Worm (Caenorhabditis elegans) whole organism, L2 larva: Measurements from ENCODE around the gene dsc-1.
A peak's percentile ranks its signal among the peaks of the same experiment; 100 is the strongest.

Source experiments
- C34F6.9 ChIP-seq: fragments of 150-350 bp; optimal IDR thresholded peaks from 2 replicates; lab custom pipeline; 2014; ENCODE audit warnings: missing biosample characterization, missing genetic modification characterization
- F13H6.1 ChIP-seq: sonication (generic microtip); optimal IDR thresholded peaks from 2 replicates; lab custom pipeline; 2016; ENCODE audit warnings: missing genetic modification characterization, missing compliant biosample characterization
- R02D3.7 ChIP-seq: fragments of 150-350 bp; optimal IDR thresholded peaks from 2 replicates; lab custom pipeline; 2014; ENCODE audit warnings: missing biosample characterization, missing genetic modification characterization
- ZK546.5 ChIP-seq: sonication (generic microtip); optimal IDR thresholded peaks from 2 replicates; lab custom pipeline; 2017; ENCODE audit warnings: missing biosample characterization, missing genetic modification characterization
- alr-1 ChIP-seq: fragments of 150-350 bp; optimal IDR thresholded peaks from 2 replicates; lab custom pipeline; 2014; ENCODE audit warnings: missing biosample characterization, missing genetic modification characterization
- ama-1 ChIP-seq: fragments of 150-350 bp; optimal IDR thresholded peaks from 2 replicates; lab custom pipeline; 2018; ENCODE audit warnings: inconsistent platforms
- blmp-1 ChIP-seq: sonication (generic microtip); optimal IDR thresholded peaks from 2 replicates; lab custom pipeline; 2017; ENCODE audit warnings: missing genetic modification characterization, mild to moderate bottlenecking, missing compliant biosample characterization, antibody characterized with exemption, moderate library complexity; ENCODE audit not compliant: insufficient read depth
- ceh-16 ChIP-seq: fragments of 150-350 bp; optimal IDR thresholded peaks from 2 replicates; lab custom pipeline; 2014; ENCODE audit warnings: missing biosample characterization, missing genetic modification characterization
- ceh-82 ChIP-seq: fragments of 150-350 bp; optimal IDR thresholded peaks from 2 replicates; lab custom pipeline; 2014; ENCODE audit warnings: missing biosample characterization, missing genetic modification characterization
- dmd-4 ChIP-seq: sonication (generic microtip); optimal IDR thresholded peaks from 2 replicates; lab custom pipeline; 2017; ENCODE audit warnings: missing biosample characterization, missing genetic modification characterization
- egl-27 ChIP-seq: sonication (generic microtip); optimal IDR thresholded peaks from 3 replicates; lab custom pipeline; 2017; ENCODE audit warnings: missing biosample characterization, missing genetic modification reagents, missing genetic modification characterization
- elt-1 ChIP-seq: fragments of 150-350 bp; optimal IDR thresholded peaks from 2 replicates; lab custom pipeline; 2014; ENCODE audit warnings: missing biosample characterization, missing genetic modification characterization
- elt-3 ChIP-seq: sonication (generic microtip); optimal IDR thresholded peaks from 2 replicates; lab custom pipeline; 2017; ENCODE audit warnings: missing biosample characterization, missing genetic modification characterization
- fos-1 ChIP-seq: fragments of 150-350 bp; optimal IDR thresholded peaks from 2 replicates; lab custom pipeline; 2014; ENCODE audit warnings: missing biosample characterization, missing genetic modification characterization
- gmeb-1 ChIP-seq: fragments of 150-350 bp; optimal IDR thresholded peaks from 2 replicates; lab custom pipeline; 2014; ENCODE audit warnings: missing biosample characterization, missing genetic modification characterization
- lin-11 ChIP-seq: fragments of 150-350 bp; sonication (generic microtip); optimal IDR thresholded peaks from 2 replicates; lab custom pipeline; 2014; ENCODE audit warnings: missing biosample characterization, missing genetic modification characterization, inconsistent platforms, mixed read lengths
- lin-13 ChIP-seq: fragments of 150-350 bp; optimal IDR thresholded peaks from 2 replicates; lab custom pipeline; 2014; ENCODE audit warnings: missing biosample characterization, missing genetic modification reagents, missing genetic modification characterization
- lin-39 ChIP-seq: fragments of 150-350 bp; optimal IDR thresholded peaks from 2 replicates; lab custom pipeline; 2014; ENCODE audit warnings: missing biosample characterization, missing genetic modification reagents, missing genetic modification characterization
- lsy-2 ChIP-seq, 2 experiments: fragments of 150-350 bp in 1 of 2; sonication (generic microtip) in 1 of 2; optimal IDR thresholded peaks; 2 replicates each; lab custom pipeline; 2014 to 2017; ENCODE audit warnings: missing biosample characterization in 2 of 2, missing genetic modification characterization in 2 of 2
- mab-5 ChIP-seq: fragments of 150-350 bp; optimal IDR thresholded peaks from 2 replicates; lab custom pipeline; 2014; ENCODE audit warnings: missing biosample characterization, missing genetic modification characterization
- nhr-10 ChIP-seq: sonication (generic microtip); optimal IDR thresholded peaks from 2 replicates; lab custom pipeline; 2017; ENCODE audit warnings: missing biosample characterization, missing genetic modification characterization
- nhr-12 ChIP-seq: fragments of 150-350 bp; optimal IDR thresholded peaks from 2 replicates; lab custom pipeline; 2014; ENCODE audit warnings: missing biosample characterization, missing genetic modification characterization
- nhr-129 ChIP-seq: fragments of 150-350 bp; optimal IDR thresholded peaks from 2 replicates; lab custom pipeline; 2014; ENCODE audit warnings: missing biosample characterization, missing genetic modification characterization
- nhr-21 ChIP-seq: fragments of 150-350 bp; optimal IDR thresholded peaks from 2 replicates; lab custom pipeline; 2014; ENCODE audit warnings: missing biosample characterization, missing genetic modification characterization
- nhr-23 ChIP-seq: fragments of 150-350 bp; optimal IDR thresholded peaks from 2 replicates; lab custom pipeline; 2014; ENCODE audit warnings: missing biosample characterization, missing genetic modification reagents, missing genetic modification characterization
- nhr-237 ChIP-seq: fragments of 150-350 bp; optimal IDR thresholded peaks from 2 replicates; lab custom pipeline; 2014; ENCODE audit warnings: missing biosample characterization, missing genetic modification characterization
- nhr-25 ChIP-seq: fragments of 150-350 bp; sonication (generic microtip); optimal IDR thresholded peaks from 3 replicates; lab custom pipeline; 2014; ENCODE audit warnings: missing biosample characterization, missing genetic modification characterization
- peb-1 ChIP-seq: fragments of 150-350 bp; optimal IDR thresholded peaks from 2 replicates; lab custom pipeline; 2014; ENCODE audit warnings: missing biosample characterization, missing genetic modification characterization
- sem-4 ChIP-seq: fragments of 150-350 bp; optimal IDR thresholded peaks from 2 replicates; lab custom pipeline; 2014; ENCODE audit warnings: missing biosample characterization, missing genetic modification reagents, missing genetic modification characterization
- skn-1 ChIP-seq: sonication (generic microtip); optimal IDR thresholded peaks from 2 replicates; lab custom pipeline; 2017; ENCODE audit warnings: missing biosample characterization, missing genetic modification characterization
- sma-3 ChIP-seq: sonication (generic microtip); optimal IDR thresholded peaks from 2 replicates; lab custom pipeline; 2016; ENCODE audit warnings: missing genetic modification reagents, missing genetic modification characterization, missing compliant biosample characterization
- sma-9 ChIP-seq, 2 experiments: fragments of 150-350 bp in 1 of 2; sonication (generic microtip) in 1 of 2; optimal IDR thresholded peaks; 2 replicates each; lab custom pipeline; 2014 to 2016; ENCODE audit warnings: missing genetic modification characterization in 2 of 2, mild to moderate bottlenecking in 1 of 2, missing biosample characterization in 1 of 2, missing compliant biosample characterization in 1 of 2, missing genetic modification reagents in 1 of 2, moderate library complexity in 1 of 2
- snpc-4 ChIP-seq: fragments of 150-350 bp; optimal IDR thresholded peaks from 2 replicates; lab custom pipeline; 2014; ENCODE audit warnings: missing biosample characterization, missing genetic modification characterization
- unc-39 ChIP-seq: fragments of 150-350 bp; optimal IDR thresholded peaks from 2 replicates; lab custom pipeline; 2014; ENCODE audit warnings: missing biosample characterization, missing genetic modification characterization
- unc-55 ChIP-seq: fragments of 150-350 bp; sonication (generic microtip); optimal IDR thresholded peaks from 3 replicates; lab custom pipeline; 2014; ENCODE audit warnings: missing biosample characterization, missing genetic modification reagents, missing genetic modification characterization
- unc-62 ChIP-seq: fragments of 150-350 bp; optimal IDR thresholded peaks from 2 replicates; lab custom pipeline; 2014; ENCODE audit warnings: missing biosample characterization, missing genetic modification reagents, missing genetic modification characterization
- zag-1 ChIP-seq: fragments of 150-350 bp; optimal IDR thresholded peaks from 2 replicates; lab custom pipeline; 2014; ENCODE audit warnings: missing biosample characterization, missing genetic modification characterization
- ztf-1 ChIP-seq: fragments of 200-800 bp; sonication (Bioruptor generic); conservative IDR thresholded peaks from 2 replicates; pipeline ENCODE4 v1.3.6; 2022; ENCODE audit warnings: missing genetic modification characterization, missing compliant biosample characterization
- ztf-11 ChIP-seq: sonication (generic microtip); optimal IDR thresholded peaks from 2 replicates; lab custom pipeline; 2017; ENCODE audit warnings: missing biosample characterization, missing genetic modification characterization

Gene dsc-1

DNA sequence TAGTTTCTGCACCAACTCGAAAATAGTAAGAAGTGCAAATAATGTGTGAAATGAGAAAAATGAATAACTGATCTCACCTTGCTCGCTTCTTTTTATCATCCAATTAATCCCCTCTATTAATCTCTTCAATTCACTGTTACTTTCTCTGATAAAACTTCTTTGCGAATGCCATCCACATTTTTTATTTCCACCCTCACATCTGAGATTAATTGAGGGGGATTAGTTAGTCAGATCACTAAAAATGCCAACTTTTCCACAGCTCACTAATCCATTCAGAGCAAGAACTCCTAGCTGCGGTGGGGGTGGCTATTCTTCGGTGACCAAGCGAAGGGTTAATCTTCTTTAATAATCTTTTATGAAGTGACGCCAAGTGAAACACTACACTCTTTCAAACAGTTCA is at the start of gene dsc-1:
Gene dsc-1 (minus strand): TSS at position 46 of the 400 bp plus-strand sequence.
- TF ChIP-seq nhr-21 (tag; lab: Kevin White, UChicago) (no peak), nhr-12 (no peak), nhr-10 (tag; lab: Kevin White, UChicago) (no peak), peb-1 (tag; lab: Kevin White, UChicago) (no peak), sma-9 (GFP tag; optimal IDR thresholded peaks at IDR 0.05; lab: Kevin White, UChicago) (no peak), sma-9 (tag; optimal IDR thresholded peaks at IDR 0.05; lab: Kevin White, UChicago) (no peak), F13H6.1 (tag; lab: Kevin White, UChicago) (no peak), ceh-16 (no peak), ztf-11 (no peak), ama-1 (lab: Kevin White, UChicago) (no peak), C34F6.9 (tag; lab: Kevin White, UChicago) (no peak), gmeb-1 (no peak), unc-39 (tag; lab: Kevin White, UChicago) (no peak), unc-55 (GFP tag; lab: Kevin White, UChicago) (no peak)

DNA sequence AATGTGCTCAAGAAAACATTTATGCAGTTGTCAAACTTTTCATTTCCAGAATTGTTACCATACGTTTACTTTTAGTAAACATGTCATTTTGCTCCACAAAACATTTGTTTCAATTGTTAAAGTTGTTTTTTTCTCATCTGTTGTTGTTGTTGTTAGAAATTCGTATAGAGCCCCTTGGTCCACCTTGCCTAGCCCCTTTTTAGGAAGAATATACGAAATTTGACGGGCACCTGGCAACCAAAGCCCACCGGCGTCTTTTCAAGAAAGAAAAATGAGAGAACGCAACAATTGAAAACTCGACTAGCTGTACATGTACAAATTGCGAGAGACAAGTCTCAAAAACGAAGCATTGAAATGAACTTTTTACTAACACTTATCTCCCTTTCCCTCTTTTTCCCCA is 49.8 kb upstream of the dsc-1 start, which contains the start of gene F09B12.5:
Gene F09B12.5 (plus strand): TSS at position 301 of the 400 bp plus-strand sequence.
- TF ChIP-seq lsy-2 (tag; optimal IDR thresholded peaks at IDR 0.05; lab: Kevin White, UChicago) (no peak), C34F6.9 (tag; lab: Kevin White, UChicago) (no peak), lin-11 (tag; lab: Kevin White, UChicago) (no peak), egl-27 (tag; lab: Kevin White, UChicago) (no peak), skn-1 (tag; lab: Kevin White, UChicago) (no peak)
- TF ChIP-seq, all 48 proteins: peak for 0

DNA sequence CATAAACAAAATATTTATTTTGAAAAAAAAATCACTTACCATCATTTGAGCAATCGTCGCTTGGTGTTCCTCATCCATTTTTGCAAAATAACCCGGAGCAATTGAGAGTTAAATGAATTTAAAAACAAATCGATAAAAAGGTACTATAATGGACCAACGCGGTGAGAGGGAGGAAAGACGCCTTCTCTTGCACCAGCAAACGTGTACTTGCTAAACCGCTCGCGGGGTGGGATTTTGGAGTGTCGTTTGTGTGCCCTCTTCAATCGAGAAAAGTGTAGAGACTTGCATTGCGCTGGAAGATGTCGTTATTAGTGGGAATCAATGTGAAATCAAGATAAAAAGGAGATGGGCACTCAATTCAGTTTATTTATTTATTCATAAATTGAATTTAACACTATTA is 49.2 kb upstream of the dsc-1 start, which contains the start of gene H40L08.1:
Gene H40L08.1 (minus strand): TSS at position 292 of the 400 bp plus-strand sequence.
- TF ChIP-seq fos-1 (peak; percentile 2), elt-1 (tag; lab: Kevin White, UChicago) (no peak), mab-5 (tag; lab: Kevin White, UChicago) (no peak), ztf-1 (GFP tag; lab: Robert Waterston, UW) (no peak), lin-13 (GFP tag; lab: Kevin White, UChicago) (peak; percentile 7), unc-55 (GFP tag; lab: Kevin White, UChicago) (peak; percentile 34), nhr-10 (tag; lab: Kevin White, UChicago) (no peak), snpc-4 (no peak), nhr-129 (peak; percentile 9), C34F6.9 (tag; lab: Kevin White, UChicago) (peak; percentile 31), nhr-21 (tag; lab: Kevin White, UChicago) (no peak), zag-1 (tag; lab: Kevin White, UChicago) (no peak), nhr-12 (no peak), sma-3 (GFP tag; lab: Kevin White, UChicago) (no peak), sma-9 (GFP tag; optimal IDR thresholded peaks at IDR 0.05; lab: Kevin White, UChicago) (peak; percentile 1), sma-9 (tag; optimal IDR thresholded peaks at IDR 0.05; lab: Kevin White, UChicago) (no peak)
- TF ChIP-seq, all 48 proteins: peak for 6

DNA sequence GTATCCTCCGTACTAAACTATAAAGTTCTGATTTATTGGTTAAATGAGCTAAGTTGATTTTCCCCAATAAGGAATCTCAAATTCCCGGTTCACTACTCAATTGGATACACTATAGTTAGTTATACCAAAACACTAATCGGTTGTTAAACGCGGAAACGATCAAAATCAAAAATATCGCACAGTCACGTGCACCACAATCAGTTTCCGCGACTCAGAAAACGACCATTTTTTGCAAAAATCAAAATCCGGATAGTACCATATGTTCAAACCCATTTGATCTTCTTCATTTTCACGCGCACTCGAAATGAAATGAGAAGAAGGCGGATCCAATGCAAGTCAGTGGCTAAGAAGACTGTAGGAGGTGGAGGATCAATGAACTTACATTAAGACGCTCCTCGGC is 46.9 kb upstream of the dsc-1 start:
- TF ChIP-seq nhr-129 = peak; percentile 13
- no peak for TF ChIP-seq fos-1
- TF ChIP-seq nhr-21 (tag; lab: Kevin White, UChicago) = peak; percentile 21
- no peak for TF ChIP-seq nhr-12
- no peak for TF ChIP-seq dmd-4
- TF ChIP-seq mab-5 (tag; lab: Kevin White, UChicago) = no peak
- peak; percentile 55 for TF ChIP-seq sma-9 (GFP tag; optimal IDR thresholded peaks at IDR 0.05; lab: Kevin White, UChicago)
- TF ChIP-seq sma-9 (tag; optimal IDR thresholded peaks at IDR 0.05; lab: Kevin White, UChicago) = no peak

DNA sequence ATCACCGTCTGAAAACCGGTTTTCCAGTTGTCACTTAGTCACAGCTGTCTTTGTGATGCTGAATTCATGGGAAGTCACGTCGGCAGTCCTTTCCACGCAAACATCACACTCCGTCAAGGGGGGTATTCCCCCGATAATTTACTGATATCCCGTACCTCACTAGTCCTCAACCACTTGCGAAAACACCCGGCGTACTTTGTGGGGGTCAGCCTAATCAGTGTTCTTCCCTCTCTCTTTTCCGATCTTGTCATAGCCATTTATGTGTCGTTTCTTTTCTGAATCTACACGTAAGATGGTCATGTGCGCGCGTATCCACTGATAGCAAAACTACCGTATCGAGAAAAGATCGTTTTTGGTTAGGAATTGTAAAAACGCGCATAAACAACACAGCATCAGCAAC is 44.8 kb upstream of the dsc-1 start:
- TF ChIP-seq sma-9 (GFP tag; optimal IDR thresholded peaks at IDR 0.05; lab: Kevin White, UChicago) (peak; percentile 84), sma-9 (tag; optimal IDR thresholded peaks at IDR 0.05; lab: Kevin White, UChicago) (no peak), nhr-25 (tag; lab: Kevin White, UChicago) (peak; percentile 80), R02D3.7 (no peak), unc-62 (GFP tag; lab: Kevin White, UChicago) (no peak), unc-55 (GFP tag; lab: Kevin White, UChicago) (no peak), nhr-23 (tag; lab: Kevin White, UChicago) (no peak), nhr-21 (tag; lab: Kevin White, UChicago) (peak; percentile 87), skn-1 (tag; lab: Kevin White, UChicago) (no peak), lin-39 (no peak), sma-3 (GFP tag; lab: Kevin White, UChicago) (peak; percentile 86), zag-1 (tag; lab: Kevin White, UChicago) (no peak), alr-1 (tag; lab: Kevin White, UChicago) (no peak), sem-4 (tag; lab: Kevin White, UChicago) (no peak), ztf-11 (no peak), nhr-10 (tag; lab: Kevin White, UChicago) (no peak), blmp-1 (no peak), elt-3 (tag; lab: Kevin White, UChicago) (no peak), nhr-12 (no peak), ceh-82 (no peak), ama-1 (lab: Kevin White, UChicago) (no peak), lsy-2 (tag; optimal IDR thresholded peaks at IDR 0.05; lab: Kevin White, UChicago) (peak in 1 of 2 experiments; percentile 36), ZK546.5 (tag; lab: Kevin White, UChicago) (no peak), nhr-129 (peak; percentile 50), ztf-1 (GFP tag; lab: Robert Waterston, UW) (no peak), nhr-237 (tag; lab: Kevin White, UChicago) (no peak), peb-1 (tag; lab: Kevin White, UChicago) (no peak), dmd-4 (no peak)
